Fruit fly (Drosophila melanogaster) whole organism, embryonic: ENCODE data around the gene Pi3K21B.
A peak's percentile ranks its signal among the peaks of the same experiment; 100 is the strongest.

Experiments
- Abd-B ChIP-seq: fragments of 200-800 bp; sonication (Bioruptor generic); optimal IDR thresholded peaks from 2 replicates; lab custom pipeline; 2018; ENCODE audit warnings: missing biosample characterization, mild to moderate bottlenecking, missing genetic modification characterization, moderate library complexity
- Antp ChIP-seq: fragments of 200-800 bp; sonication (Bioruptor generic); optimal IDR thresholded peaks from 3 replicates; lab custom pipeline; 2016; ENCODE audit warnings: missing biosample characterization, missing genetic modification characterization
- Bdp1 ChIP-seq: fragments of 200-800 bp; sonication (Bioruptor generic); optimal IDR thresholded peaks from 3 replicates; lab custom pipeline; 2016; ENCODE audit warnings: missing biosample characterization, missing genetic modification characterization
- BtbVII ChIP-seq: fragments of 200-800 bp; sonication (Bioruptor generic); optimal IDR thresholded peaks from 3 replicates; lab custom pipeline; 2017; ENCODE audit warnings: missing biosample characterization, mild to moderate bottlenecking, missing genetic modification characterization
- CG1024 ChIP-seq: fragments of 200-800 bp; sonication (Bioruptor generic); IDR thresholded peaks from 2 replicates; pipeline ENCODE4 v1.3.6; 2022; ENCODE audit warnings: missing biosample characterization, missing genetic modification characterization
- CG11456 ChIP-seq: fragments of 200-800 bp; sonication (Bioruptor generic); IDR thresholded peaks from 3 replicates; pipeline ENCODE4 v1.3.6; 2022; ENCODE audit warnings: missing biosample characterization, missing genetic modification characterization
- CG13296 ChIP-seq: fragments of 200-800 bp; sonication (Bioruptor generic); optimal IDR thresholded peaks from 3 replicates; lab custom pipeline; 2018; ENCODE audit warnings: missing biosample characterization, mild to moderate bottlenecking, missing genetic modification characterization
- CG13894 ChIP-seq: fragments of 200-800 bp; sonication (Bioruptor generic); optimal IDR thresholded peaks from 3 replicates; lab custom pipeline; 2018; ENCODE audit warnings: missing biosample characterization, mild to moderate bottlenecking, missing genetic modification characterization, moderate library complexity
- CG14710 ChIP-seq: fragments of 200-800 bp; sonication (Bioruptor generic); optimal IDR thresholded peaks from 3 replicates; lab custom pipeline; 2019; ENCODE audit warnings: missing biosample characterization, mild to moderate bottlenecking, missing genetic modification characterization, moderate library complexity
- CG15601 ChIP-seq: fragments of 200-800 bp; sonication (Bioruptor generic); optimal IDR thresholded peaks from 3 replicates; lab custom pipeline; 2019; ENCODE audit warnings: missing biosample characterization, mild to moderate bottlenecking, missing genetic modification characterization, moderate library complexity
- CG1603 ChIP-seq: fragments of 200-800 bp; sonication (Bioruptor generic); optimal IDR thresholded peaks from 2 replicates; lab custom pipeline; 2019; ENCODE audit warnings: missing biosample characterization, mild to moderate bottlenecking, missing genetic modification characterization, moderate library complexity
- CG17328 ChIP-seq: fragments of 200-800 bp; sonication (Bioruptor generic); IDR thresholded peaks from 2 replicates; pipeline ENCODE4 v1.3.6; 2022; ENCODE audit warnings: missing biosample characterization, missing genetic modification characterization
- CG17829 ChIP-seq: fragments of 200-800 bp; optimal IDR thresholded peaks from 2 replicates; lab custom pipeline; 2019; ENCODE audit warnings: missing biosample characterization, mild to moderate bottlenecking, missing genetic modification characterization, moderate library complexity
- CG17912 ChIP-seq: fragments of 200-800 bp; sonication (Bioruptor generic); optimal IDR thresholded peaks from 2 replicates; lab custom pipeline; 2018; ENCODE audit warnings: missing biosample characterization, mild to moderate bottlenecking, missing genetic modification characterization
- CG18262 ChIP-seq: fragments of 200-800 bp; optimal IDR thresholded peaks from 3 replicates; lab custom pipeline; 2019; ENCODE audit warnings: missing biosample characterization, mild to moderate bottlenecking, missing genetic modification characterization, moderate library complexity
- CG2116 ChIP-seq: fragments of 200-800 bp; sonication (Bioruptor generic); optimal IDR thresholded peaks from 3 replicates; lab custom pipeline; 2018; ENCODE audit warnings: missing biosample characterization, mild to moderate bottlenecking, missing genetic modification characterization
- CG4617 ChIP-seq: fragments of 200-800 bp; sonication (Bioruptor generic); optimal IDR thresholded peaks from 3 replicates; lab custom pipeline; 2016; ENCODE audit warnings: missing biosample characterization, missing genetic modification characterization, borderline replicate concordance
- CG6254 ChIP-seq: fragments of 200-800 bp; sonication (Bioruptor generic); optimal IDR thresholded peaks from 3 replicates; lab custom pipeline; 2017; ENCODE audit warnings: mild to moderate bottlenecking, missing biosample characterization, missing genetic modification reagents, missing genetic modification characterization
- CG6854 ChIP-seq: fragments of 200-800 bp; sonication (Bioruptor generic); optimal IDR thresholded peaks from 3 replicates; lab custom pipeline; 2017; ENCODE audit warnings: missing biosample characterization, mild to moderate bottlenecking, missing genetic modification characterization
- CG7357 ChIP-seq: fragments of 200-800 bp; sonication (Bioruptor generic); IDR thresholded peaks from 3 replicates; pipeline ENCODE4 v1.3.6; 2022; ENCODE audit warnings: missing biosample characterization, missing genetic modification characterization
- CG7556 ChIP-seq: fragments of 200-800 bp; sonication (Bioruptor generic); optimal IDR thresholded peaks from 2 replicates; lab custom pipeline; 2017; ENCODE audit warnings: missing biosample characterization, mild to moderate bottlenecking, missing genetic modification characterization
- CG8359 ChIP-seq: fragments of 200-800 bp; sonication (Bioruptor generic); optimal IDR thresholded peaks from 2 replicates; lab custom pipeline; 2017; ENCODE audit warnings: missing biosample characterization, mild to moderate bottlenecking, missing genetic modification characterization, borderline replicate concordance
- CG9876 ChIP-seq: fragments of 200-800 bp; sonication (Bioruptor generic); optimal IDR thresholded peaks from 2 replicates; lab custom pipeline; 2016; ENCODE audit warnings: missing biosample characterization, missing genetic modification characterization
- Deaf1 ChIP-seq: fragments of 200-800 bp; optimal IDR thresholded peaks from 3 replicates; lab custom pipeline; 2019; ENCODE audit warnings: missing biosample characterization, mild to moderate bottlenecking, missing genetic modification characterization, moderate library complexity
- Drgx ChIP-seq: fragments of 200-800 bp; sonication (Bioruptor generic); IDR thresholded peaks from 2 replicates; pipeline ENCODE4 v1.3.6; 2022; ENCODE audit warnings: missing biosample characterization, missing genetic modification characterization
- Gsc ChIP-seq: fragments of 200-800 bp; sonication (Bioruptor generic); IDR thresholded peaks from 2 replicates; pipeline ENCODE4 v1.3.6; 2022; ENCODE audit warnings: missing biosample characterization, missing genetic modification characterization
- HLHmδ ChIP-seq: fragments of 200-800 bp; sonication (Bioruptor generic); optimal IDR thresholded peaks from 2 replicates; lab custom pipeline; 2018; ENCODE audit warnings: missing biosample characterization, mild to moderate bottlenecking, missing genetic modification characterization, moderate library complexity
- Lim3 ChIP-seq: fragments of 200-800 bp; sonication (Bioruptor generic); IDR thresholded peaks from 2 replicates; pipeline ENCODE4 v1.3.6; 2022; ENCODE audit warnings: missing biosample characterization, missing genetic modification characterization
- MBD-R2 ChIP-seq: fragments of 200-800 bp; sonication (Bioruptor generic); IDR thresholded peaks from 2 replicates; pipeline ENCODE4 v1.3.6; 2022; ENCODE audit warnings: missing biosample characterization, missing genetic modification characterization
- Med ChIP-seq: fragments of 200-800 bp; sonication (Bioruptor generic); peaks from one replicate; lab custom pipeline; 2016; ENCODE audit warnings: missing biosample characterization, missing genetic modification characterization, mild to moderate bottlenecking, inconsistent platforms, moderate library complexity
- NC2α ChIP-seq: fragments of 200-800 bp; sonication (Bioruptor generic); optimal IDR thresholded peaks from 2 replicates; lab custom pipeline; 2016; ENCODE audit warnings: missing biosample characterization, missing genetic modification characterization
- Oli ChIP-seq: fragments of 200-800 bp; sonication (Bioruptor generic); optimal IDR thresholded peaks from 2 replicates; lab custom pipeline; 2018; ENCODE audit warnings: missing biosample characterization, mild to moderate bottlenecking, missing genetic modification characterization, moderate library complexity
- Ravus ChIP-seq: fragments of 200-800 bp; sonication (Bioruptor generic); IDR thresholded peaks from 2 replicates; pipeline ENCODE4 v1.3.6; 2022; ENCODE audit warnings: missing biosample characterization, missing genetic modification characterization
- Scr ChIP-seq: fragments of 200-800 bp; sonication (Bioruptor generic); IDR thresholded peaks from 2 replicates; pipeline ENCODE4 v1.3.6; 2022; ENCODE audit warnings: missing biosample characterization, missing genetic modification characterization; ENCODE audit not compliant: partially characterized antibody
- Sin3A ChIP-seq: fragments of >200 bp; optimal IDR thresholded peaks from 2 replicates; lab custom pipeline; 2018
- Spps ChIP-seq: fragments of 200-800 bp; sonication (Bioruptor generic); optimal IDR thresholded peaks from 2 replicates; lab custom pipeline; 2018; ENCODE audit warnings: missing biosample characterization, mild to moderate bottlenecking, missing genetic modification characterization
- ato ChIP-seq: fragments of 200-800 bp; sonication (Bioruptor generic); IDR thresholded peaks from 2 replicates; pipeline ENCODE4 v1.3.6; 2022; ENCODE audit warnings: missing biosample characterization, missing genetic modification characterization; ENCODE audit not compliant: partially characterized antibody
- btn ChIP-seq: fragments of 200-800 bp; sonication (Bioruptor generic); optimal IDR thresholded peaks from 2 replicates; lab custom pipeline; 2016; ENCODE audit warnings: missing biosample characterization, missing genetic modification characterization
- cato ChIP-seq: fragments of 200-800 bp; sonication (Bioruptor generic); optimal IDR thresholded peaks from 2 replicates; lab custom pipeline; 2016; ENCODE audit warnings: missing biosample characterization, missing genetic modification characterization, borderline replicate concordance
- cwo ChIP-seq: fragments of 200-800 bp; sonication (Bioruptor generic); optimal IDR thresholded peaks from 3 replicates; lab custom pipeline; 2017; ENCODE audit warnings: missing biosample characterization, missing genetic modification characterization, mild to moderate bottlenecking, moderate library complexity, missing genetic modification reagents
- dm ChIP-seq: fragments of 200-800 bp; sonication (Bioruptor generic); optimal IDR thresholded peaks from 3 replicates; lab custom pipeline; 2016; ENCODE audit warnings: missing biosample characterization, missing genetic modification characterization
- ewg ChIP-seq: fragments of 200-800 bp; sonication (Bioruptor generic); optimal IDR thresholded peaks from 3 replicates; lab custom pipeline; 2017; ENCODE audit warnings: mild to moderate bottlenecking, missing biosample characterization, missing genetic modification reagents, missing genetic modification characterization
- grau ChIP-seq: fragments of 200-800 bp; optimal IDR thresholded peaks from 3 replicates; lab custom pipeline; 2019; ENCODE audit warnings: missing biosample characterization, mild to moderate bottlenecking, missing genetic modification characterization, moderate library complexity
- gsb-n ChIP-seq: fragments of 200-800 bp; sonication (Bioruptor generic); optimal IDR thresholded peaks from 3 replicates; lab custom pipeline; 2018; ENCODE audit warnings: missing biosample characterization, mild to moderate bottlenecking, missing genetic modification characterization
- jigr1 ChIP-seq: fragments of 200-800 bp; sonication (Bioruptor generic); IDR thresholded peaks from 3 replicates; pipeline ENCODE4 v1.3.6; 2022; ENCODE audit warnings: missing biosample characterization, missing genetic modification characterization
- lbe ChIP-seq: fragments of 200-800 bp; sonication (Bioruptor generic); optimal IDR thresholded peaks from 2 replicates; lab custom pipeline; 2016; ENCODE audit warnings: missing biosample characterization, mild to moderate bottlenecking, missing genetic modification characterization
- nerfin-2 ChIP-seq: fragments of 200-800 bp; sonication (Bioruptor generic); IDR thresholded peaks from 2 replicates; pipeline ENCODE4 v1.3.6; 2022; ENCODE audit warnings: missing biosample characterization, missing genetic modification characterization; ENCODE audit not compliant: partially characterized antibody
- pita ChIP-seq: fragments of 200-800 bp; sonication (Bioruptor generic); optimal IDR thresholded peaks from 2 replicates; lab custom pipeline; 2017; ENCODE audit warnings: missing biosample characterization, mild to moderate bottlenecking, missing genetic modification characterization
- sens-2 ChIP-seq: fragments of 200-800 bp; sonication (Bioruptor generic); IDR thresholded peaks from 2 replicates; pipeline ENCODE4 v1.3.6; 2022; ENCODE audit warnings: missing biosample characterization, missing genetic modification characterization
- slp2 ChIP-seq: fragments of 200-800 bp; sonication (Bioruptor generic); optimal IDR thresholded peaks from 2 replicates; lab custom pipeline; 2016; ENCODE audit warnings: missing biosample characterization, missing genetic modification characterization
- vfl ChIP-seq: fragments of 200-800 bp; sonication (Bioruptor generic); optimal IDR thresholded peaks from 2 replicates; lab custom pipeline; 2016; ENCODE audit warnings: missing biosample characterization, missing genetic modification characterization

Pi3K21B gene

dm6 chr2L:283071-283482 is 14.6 kb upstream of the Pi3K21B start, which contains the start of gene CG11601 (continued):
- TF ChIP-seq CG13894 (tag; lab: Kevin White, UChicago) = peak; percentile 56
- TF ChIP-seq cato (GFP tag; lab: Kevin White, UChicago) = no peak
- no peak for TF ChIP-seq Spps (tag; lab: Kevin White, UChicago)
- no peak for TF ChIP-seq slp2
- TF ChIP-seq gsb-n (tag; lab: Kevin White, UChicago) = no peak
- TF ChIP-seq Drgx (GFP tag; lab: Robert Waterston, UW) = no peak
- TF ChIP-seq dm = peak; percentile 14
- TF ChIP-seq CG6254 (GFP tag; lab: Kevin White, UChicago) = no peak
- no peak for TF ChIP-seq Antp
- TF ChIP-seq Lim3 (GFP tag; lab: Robert Waterston, UW) = no peak
- peak; percentile 16 for TF ChIP-seq CG15601 (tag; lab: Kevin White, UChicago)
- TF ChIP-seq CG17829 (tag; lab: Kevin White, UChicago) = peak; percentile 34
- peak; percentile 34 for TF ChIP-seq Scr (GFP tag; lab: Robert Waterston, UW)
- no peak for TF ChIP-seq NC2α (GFP tag; lab: Kevin White, UChicago)
- peak; percentile 37 for TF ChIP-seq CG14710 (tag; lab: Kevin White, UChicago)
- TF ChIP-seq jigr1 (GFP tag; lab: Robert Waterston, UW) = no peak
- peak; percentile 53; the same call in 1 of the 2 replicates for TF ChIP-seq CG17328 (GFP tag; lab: Robert Waterston, UW)
- no peak for TF ChIP-seq Oli (tag; lab: Kevin White, UChicago)
- TF ChIP-seq vfl (GFP tag; lab: Kevin White, UChicago) = peak; percentile 18
- TF ChIP-seq btn (GFP tag; lab: Kevin White, UChicago) = no peak
- TF ChIP-seq Med (GFP tag; lab: Kevin White, UChicago) = peak; percentile 88
- peak; percentile 52 for TF ChIP-seq CG2116 (GFP tag; lab: Kevin White, UChicago)
- TF ChIP-seq nerfin-2 (GFP tag; lab: Robert Waterston, UW) = no peak
- no peak for TF ChIP-seq sens-2 (GFP tag; lab: Robert Waterston, UW)
- TF ChIP-seq CG7357 (GFP tag; lab: Robert Waterston, UW) = peak; percentile 67; the same call in 2 of the 3 replicates
- no peak for TF ChIP-seq pita (GFP tag; lab: Kevin White, UChicago)
- TF ChIP-seq CG6854 (GFP tag; lab: Kevin White, UChicago) = no peak
- peak; percentile 38 for TF ChIP-seq CG9876 (GFP tag; lab: Kevin White, UChicago)
- no peak for TF ChIP-seq Gsc (GFP tag; lab: Robert Waterston, UW)
- TF ChIP-seq ato = no peak
- no peak for TF ChIP-seq CG13296 (GFP tag; lab: Kevin White, UChicago)
- TF ChIP-seq Bdp1 (GFP tag; lab: Kevin White, UChicago) = no peak
- peak; percentile 44 for TF ChIP-seq Abd-B
- no peak for TF ChIP-seq Ravus (GFP tag; lab: Robert Waterston, UW)
- TF ChIP-seq lbe (GFP tag; lab: Kevin White, UChicago) = no peak
- no peak for TF ChIP-seq CG17912
- TF ChIP-seq CG1024 (GFP tag; lab: Robert Waterston, UW) = no peak
- TF ChIP-seq CG11456 = peak; percentile 53; the same call in 1 of the 3 replicates
- peak; percentile 40 for TF ChIP-seq grau (tag; lab: Kevin White, UChicago)
- no peak for TF ChIP-seq BtbVII (GFP tag; lab: Kevin White, UChicago)
- no peak for TF ChIP-seq CG4617
- TF ChIP-seq HLHmδ (GFP tag; lab: Kevin White, UChicago) = no peak
- peak; percentile 27 for TF ChIP-seq Sin3A (lab: Kevin White, UChicago)
- peak; percentile 62 for TF ChIP-seq CG1603 (tag; lab: Kevin White, UChicago)
- no peak for TF ChIP-seq CG7556 (GFP tag; lab: Kevin White, UChicago)
- TF ChIP-seq cwo (GFP tag; lab: Kevin White, UChicago) = no peak
- TF ChIP-seq ewg = no peak
- TF ChIP-seq Deaf1 (tag; lab: Kevin White, UChicago) = no peak
- TF ChIP-seq CG8359 (GFP tag; lab: Kevin White, UChicago) = no peak
- TF ChIP-seq CG18262 (tag; lab: Kevin White, UChicago) = peak; percentile 2
- TF ChIP-seq MBD-R2 = peak; percentile 89
